Worm (Caenorhabditis elegans) whole organism, L2 larva: ENCODE measurements around the gene Y102A5C.4.

Source experiments
- ceh-16 ChIP-seq: fragments of 150-350 bp; optimal IDR thresholded peaks from 2 replicates; lab custom pipeline; 2014; ENCODE audit warnings: missing biosample characterization, missing genetic modification characterization
- egl-27 ChIP-seq: sonication (generic microtip); optimal IDR thresholded peaks from 3 replicates; lab custom pipeline; 2017; ENCODE audit warnings: missing biosample characterization, missing genetic modification reagents, missing genetic modification characterization
- fos-1 ChIP-seq: fragments of 150-350 bp; optimal IDR thresholded peaks from 2 replicates; lab custom pipeline; 2014; ENCODE audit warnings: missing biosample characterization, missing genetic modification characterization
- lsy-2 ChIP-seq, 2 experiments: fragments of 150-350 bp in 1 of 2; sonication (generic microtip) in 1 of 2; optimal IDR thresholded peaks; 2 replicates each; lab custom pipeline; 2014 to 2017; ENCODE audit warnings: missing biosample characterization in 2 of 2, missing genetic modification characterization in 2 of 2
- nhr-11 ChIP-seq: fragments of 150-350 bp; optimal IDR thresholded peaks from 2 replicates; lab custom pipeline; 2014; ENCODE audit warnings: missing biosample characterization, missing genetic modification characterization
- peb-1 ChIP-seq: fragments of 150-350 bp; optimal IDR thresholded peaks from 2 replicates; lab custom pipeline; 2014; ENCODE audit warnings: missing biosample characterization, missing genetic modification characterization
- snpc-4 ChIP-seq: fragments of 150-350 bp; optimal IDR thresholded peaks from 2 replicates; lab custom pipeline; 2014; ENCODE audit warnings: missing biosample characterization, missing genetic modification characterization

DNA sequence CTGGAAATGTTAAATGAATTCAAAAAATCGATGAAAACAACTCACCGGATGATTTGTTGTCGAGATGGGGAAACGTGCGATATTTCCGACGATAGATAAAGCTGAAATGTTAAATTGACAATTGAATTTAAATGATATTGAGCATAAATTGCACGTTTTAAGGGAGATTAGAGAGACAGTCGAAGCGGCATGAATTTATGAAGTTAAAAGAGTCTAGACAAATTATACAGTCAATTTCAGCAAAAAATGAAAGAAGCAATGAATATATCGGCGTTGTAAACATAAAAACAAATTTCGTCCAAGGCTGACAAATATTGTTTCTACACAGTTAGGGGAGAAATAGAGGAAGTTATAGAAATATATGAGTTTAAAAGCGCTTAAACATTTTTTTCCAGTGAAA is 5.3 kb downstream of the Y102A5C.4 start, which contains the start of gene Y102A5C.36:
- no peak for TF ChIP-seq snpc-4 (tag; lab: Kevin White, UChicago)
- no peak for TF ChIP-seq peb-1
- TF ChIP-seq egl-27 (tag; lab: Kevin White, UChicago), result no peak
- TF ChIP-seq fos-1 (tag; lab: Kevin White, UChicago), result no peak
- TF ChIP-seq nhr-11 (tag; lab: Kevin White, UChicago), result no peak
- no peak for TF ChIP-seq lsy-2 (tag; optimal IDR thresholded peaks at IDR 0.05; lab: Kevin White, UChicago)
- no peak for TF ChIP-seq ceh-16 (tag; lab: Kevin White, UChicago)
